Fruit fly (Drosophila melanogaster) whole organism, embryonic: ENCODE data around the gene Orc2.

Source experiments
- Adf1 ChIP-seq: fragments of 200-800 bp; sonication (Bioruptor generic); IDR thresholded peaks from 2 replicates; pipeline ENCODE4 v1.3.6; 2022; ENCODE audit warnings: missing biosample characterization, missing genetic modification characterization
- CG10147 ChIP-seq: fragments of 200-800 bp; sonication (Bioruptor generic); optimal IDR thresholded peaks from 2 replicates; lab custom pipeline; 2019; ENCODE audit warnings: missing biosample characterization, mild to moderate bottlenecking, missing genetic modification characterization, moderate library complexity
- CG10274 ChIP-seq: fragments of 200-800 bp; sonication (Bioruptor generic); optimal IDR thresholded peaks from 3 replicates; lab custom pipeline; 2017; ENCODE audit warnings: missing biosample characterization, mild to moderate bottlenecking, missing genetic modification characterization
- CG10565 ChIP-seq: fragments of 200-800 bp; sonication (Bioruptor generic); optimal IDR thresholded peaks from 3 replicates; lab custom pipeline; 2016; ENCODE audit warnings: missing biosample characterization, mild to moderate bottlenecking, missing genetic modification characterization
- CG12659 ChIP-seq: fragments of 200-800 bp; sonication (Bioruptor generic); optimal IDR thresholded peaks from 3 replicates; lab custom pipeline; 2017; ENCODE audit warnings: mild to moderate bottlenecking, missing biosample characterization, missing genetic modification reagents, missing genetic modification characterization
- CG12744 ChIP-seq: fragments of 200-800 bp; sonication (Bioruptor generic); optimal IDR thresholded peaks from 2 replicates; lab custom pipeline; 2016; ENCODE audit warnings: missing biosample characterization, missing genetic modification characterization
- CG13123 ChIP-seq: fragments of 200-800 bp; sonication (Bioruptor generic); optimal IDR thresholded peaks from 2 replicates; lab custom pipeline; 2016; ENCODE audit warnings: missing biosample characterization, missing genetic modification characterization
- CG13287 ChIP-seq: fragments of 200-800 bp; sonication (Bioruptor generic); IDR thresholded peaks from 2 replicates; pipeline ENCODE4 v1.3.6; 2022; ENCODE audit warnings: missing biosample characterization, missing genetic modification characterization; ENCODE audit not compliant: partially characterized antibody
- CG13775 ChIP-seq: fragments of 200-800 bp; sonication (Bioruptor generic); optimal IDR thresholded peaks from 3 replicates; lab custom pipeline; 2017; ENCODE audit warnings: missing biosample characterization, mild to moderate bottlenecking, missing genetic modification characterization
- CG14860 ChIP-seq: fragments of 200-800 bp; sonication (Bioruptor generic); IDR thresholded peaks from 3 replicates; pipeline ENCODE4 v1.3.6; 2022; ENCODE audit warnings: missing biosample characterization, missing genetic modification characterization; ENCODE audit not compliant: partially characterized antibody
- CG1529 ChIP-seq: fragments of 200-800 bp; sonication (Bioruptor generic); optimal IDR thresholded peaks from 3 replicates; lab custom pipeline; 2018; ENCODE audit warnings: missing biosample characterization, missing genetic modification characterization
- CG17829 ChIP-seq: fragments of 200-800 bp; optimal IDR thresholded peaks from 2 replicates; lab custom pipeline; 2019; ENCODE audit warnings: missing biosample characterization, mild to moderate bottlenecking, missing genetic modification characterization, moderate library complexity
- CG1792 ChIP-seq: fragments of 200-800 bp; sonication (Bioruptor generic); optimal IDR thresholded peaks from 2 replicates; lab custom pipeline; 2016; ENCODE audit warnings: missing biosample characterization, missing genetic modification characterization
- CG30020 ChIP-seq: fragments of 200-800 bp; optimal IDR thresholded peaks from 2 replicates; lab custom pipeline; 2019; ENCODE audit warnings: missing biosample characterization, mild to moderate bottlenecking, missing genetic modification characterization, moderate library complexity
- CG31224 ChIP-seq: fragments of 200-800 bp; sonication (Bioruptor generic); IDR thresholded peaks from 2 replicates; pipeline ENCODE4 v1.3.6; 2022; ENCODE audit warnings: missing biosample characterization, missing genetic modification characterization
- CG3407 ChIP-seq: fragments of 200-800 bp; sonication (Bioruptor generic); optimal IDR thresholded peaks from 2 replicates; lab custom pipeline; 2018; ENCODE audit warnings: missing biosample characterization, mild to moderate bottlenecking, missing genetic modification characterization
- CG4328 ChIP-seq: fragments of 200-800 bp; sonication (Bioruptor generic); optimal IDR thresholded peaks from 3 replicates; lab custom pipeline; 2017; ENCODE audit warnings: missing biosample characterization, missing genetic modification reagents, missing genetic modification characterization
- CG4360 ChIP-seq: fragments of 200-800 bp; sonication (Bioruptor generic); IDR thresholded peaks from 2 replicates; pipeline ENCODE4 v1.3.6; 2022; ENCODE audit warnings: missing biosample characterization, missing genetic modification characterization
- CG4730 ChIP-seq: fragments of 200-800 bp; sonication (Bioruptor generic); IDR thresholded peaks from 2 replicates; pipeline ENCODE4 v1.3.6; 2022; ENCODE audit warnings: missing biosample characterization, missing genetic modification characterization
- CG7745 ChIP-seq: fragments of 200-800 bp; sonication (Bioruptor generic); optimal IDR thresholded peaks from 2 replicates; lab custom pipeline; 2018; ENCODE audit warnings: missing biosample characterization, mild to moderate bottlenecking, missing genetic modification characterization, moderate library complexity
- CG8089 ChIP-seq: fragments of 200-800 bp; sonication (Bioruptor generic); optimal IDR thresholded peaks from 3 replicates; lab custom pipeline; 2016; ENCODE audit warnings: missing biosample characterization, missing genetic modification characterization
- CG8765 ChIP-seq: fragments of 200-800 bp; sonication (Bioruptor generic); IDR thresholded peaks from 2 replicates; pipeline ENCODE4 v1.3.6; 2022; ENCODE audit warnings: missing biosample characterization, missing genetic modification characterization
- CG9797 ChIP-seq: fragments of 200-800 bp; sonication (Bioruptor generic); optimal IDR thresholded peaks from 3 replicates; lab custom pipeline; 2018; ENCODE audit warnings: missing biosample characterization, mild to moderate bottlenecking, missing genetic modification characterization
- Dad ChIP-seq: fragments of 200-800 bp; sonication (Bioruptor generic); optimal IDR thresholded peaks from 3 replicates; lab custom pipeline; 2016; ENCODE audit warnings: missing biosample characterization, missing genetic modification characterization
- E2f2 ChIP-seq: fragments of 200-800 bp; sonication (Bioruptor generic); IDR thresholded peaks from 2 replicates; pipeline ENCODE4 v1.3.6; 2022; ENCODE audit warnings: missing biosample characterization, missing genetic modification characterization
- H15 ChIP-seq: fragments of 200-800 bp; sonication (Bioruptor generic); IDR thresholded peaks from 3 replicates; pipeline ENCODE4 v1.3.6; 2022; ENCODE audit warnings: missing biosample characterization, missing genetic modification characterization
- Hmx ChIP-seq: fragments of 200-800 bp; sonication (Bioruptor generic); optimal IDR thresholded peaks from 2 replicates; lab custom pipeline; 2016; ENCODE audit warnings: missing biosample characterization, missing genetic modification characterization
- MESR4 ChIP-seq: fragments of 200-800 bp; sonication (Bioruptor generic); optimal IDR thresholded peaks from 2 replicates; lab custom pipeline; 2018; ENCODE audit warnings: missing biosample characterization, mild to moderate bottlenecking, missing genetic modification characterization, moderate library complexity
- Nf-YC ChIP-seq: fragments of 200-800 bp; optimal IDR thresholded peaks from 3 replicates; lab custom pipeline; 2019; ENCODE audit warnings: missing biosample characterization, mild to moderate bottlenecking, missing genetic modification characterization, moderate library complexity
- Opbp ChIP-seq: fragments of 200-800 bp; sonication (Bioruptor generic); IDR thresholded peaks from 3 replicates; pipeline ENCODE4 v1.3.6; 2022; ENCODE audit warnings: missing biosample characterization, missing genetic modification characterization; ENCODE audit not compliant: partially characterized antibody
- Scr ChIP-seq: fragments of 200-800 bp; sonication (Bioruptor generic); IDR thresholded peaks from 2 replicates; pipeline ENCODE4 v1.3.6; 2022; ENCODE audit warnings: missing biosample characterization, missing genetic modification characterization; ENCODE audit not compliant: partially characterized antibody
- Sin3A ChIP-seq: fragments of >200 bp; optimal IDR thresholded peaks from 2 replicates; lab custom pipeline; 2018
- Spps ChIP-seq: fragments of 200-800 bp; sonication (Bioruptor generic); optimal IDR thresholded peaks from 2 replicates; lab custom pipeline; 2018; ENCODE audit warnings: missing biosample characterization, mild to moderate bottlenecking, missing genetic modification characterization
- bcd ChIP-seq: fragments of 200-800 bp; sonication (Bioruptor generic); optimal IDR thresholded peaks from 2 replicates; lab custom pipeline; 2017; ENCODE audit warnings: missing biosample characterization, mild to moderate bottlenecking, missing genetic modification characterization
- bsh ChIP-seq, 2 experiments: fragments of 200-800 bp; sonication (Bioruptor generic); optimal IDR thresholded peaks; 2 replicates each; lab custom pipeline; 2017 to 2018; ENCODE audit warnings: mild to moderate bottlenecking in 2 of 2, missing biosample characterization in 2 of 2, missing genetic modification characterization in 2 of 2, moderate library complexity in 1 of 2
- dpn ChIP-seq, 2 experiments: fragments of 200-800 bp; sonication (Bioruptor generic); optimal IDR thresholded peaks; 3 replicates each; lab custom pipeline; 2016; ENCODE audit warnings: missing biosample characterization in 2 of 2, missing genetic modification characterization in 2 of 2
- eve ChIP-seq, 2 experiments: fragments of >200 bp; optimal IDR thresholded peaks; 2 replicates each; lab custom pipeline; 2017; ENCODE audit warnings: missing biosample characterization in 2 of 2, missing genetic modification characterization in 2 of 2
- gsb ChIP-seq: fragments of 200-800 bp; sonication (Bioruptor generic); IDR thresholded peaks from 2 replicates; pipeline ENCODE4 v1.3.6; 2022; ENCODE audit warnings: missing biosample characterization, missing genetic modification characterization
- h ChIP-seq: fragments of >200 bp; optimal IDR thresholded peaks from 2 replicates; lab custom pipeline; 2017
- inv ChIP-seq: fragments of 200-800 bp; sonication (Bioruptor generic); IDR thresholded peaks from 2 replicates; pipeline ENCODE4 v1.3.6; 2022; ENCODE audit warnings: missing biosample characterization, missing genetic modification characterization; ENCODE audit not compliant: partially characterized antibody
- ken ChIP-seq: fragments of 200-800 bp; sonication (Bioruptor generic); IDR thresholded peaks from 3 replicates; pipeline ENCODE4 v1.3.6; 2022; ENCODE audit warnings: missing biosample characterization, missing genetic modification characterization
- nerfin-2 ChIP-seq: fragments of 200-800 bp; sonication (Bioruptor generic); IDR thresholded peaks from 2 replicates; pipeline ENCODE4 v1.3.6; 2022; ENCODE audit warnings: missing biosample characterization, missing genetic modification characterization; ENCODE audit not compliant: partially characterized antibody
- pan ChIP-seq, 4 experiments: fragments of >200 bp in 3 of 4; fragments of 200-800 bp in 1 of 4; sonication (Bioruptor generic) in 1 of 4; optimal IDR thresholded peaks in 3 of 4; IDR thresholded peaks in 1 of 4; 2 replicates each; pipeline versions ENCODE4 v1.3.6 to Lab custom; 2017 to 2022; ENCODE audit warnings: missing biosample characterization in 2 of 4, missing genetic modification characterization in 2 of 4, mixed read lengths in 1 of 4
- pfk ChIP-seq: fragments of 200-800 bp; sonication (Bioruptor generic); optimal IDR thresholded peaks from 2 replicates; lab custom pipeline; 2018; ENCODE audit warnings: missing biosample characterization, mild to moderate bottlenecking, missing genetic modification characterization, moderate library complexity
- psq ChIP-seq: fragments of 200-800 bp; sonication (Bioruptor generic); optimal IDR thresholded peaks from 2 replicates; lab custom pipeline; 2017; ENCODE audit warnings: missing biosample characterization, missing genetic modification characterization
- run ChIP-seq: fragments of 200-800 bp; sonication (Bioruptor generic); optimal IDR thresholded peaks from 3 replicates; lab custom pipeline; 2018; ENCODE audit warnings: missing biosample characterization, mild to moderate bottlenecking, missing genetic modification characterization
- so ChIP-seq: fragments of 200-800 bp; sonication (Bioruptor generic); IDR thresholded peaks from 3 replicates; pipeline ENCODE4 v1.3.6; 2022; ENCODE audit warnings: missing biosample characterization, missing genetic modification characterization
- sr ChIP-seq: fragments of 200-800 bp; sonication (Bioruptor generic); IDR thresholded peaks from 3 replicates; pipeline ENCODE4 v1.3.6; 2022; ENCODE audit warnings: missing biosample characterization, missing genetic modification characterization
- tio ChIP-seq: fragments of 200-800 bp; sonication (Bioruptor generic); optimal IDR thresholded peaks from 2 replicates; lab custom pipeline; 2017; ENCODE audit warnings: missing biosample characterization, missing genetic modification characterization, inconsistent platforms
- wek ChIP-seq: fragments of 200-800 bp; sonication (Bioruptor generic); optimal IDR thresholded peaks from 3 replicates; lab custom pipeline; 2018; ENCODE audit warnings: missing biosample characterization, mild to moderate bottlenecking, missing genetic modification characterization, moderate library complexity

Orc2 gene

DNA sequence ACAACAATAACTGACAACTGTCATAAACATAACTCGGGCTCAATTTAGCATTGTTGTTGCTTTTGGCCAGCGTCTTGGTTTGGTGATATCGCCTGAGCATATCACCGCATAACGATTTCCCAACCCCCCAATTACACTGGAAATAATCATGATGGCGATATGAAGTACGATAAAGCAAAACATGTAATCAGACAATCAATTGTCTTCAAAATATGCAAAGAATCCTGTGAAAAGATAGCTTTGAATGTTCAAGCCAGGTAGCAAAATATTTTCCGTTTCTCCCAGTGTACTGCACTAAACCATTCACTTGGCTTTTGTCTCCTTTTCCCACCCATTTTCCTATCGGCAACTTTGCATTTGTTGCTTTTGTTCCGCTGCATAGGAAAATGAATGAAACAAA is 34.8 kb downstream of the Orc2 start (continued):
- TF ChIP-seq gsb (GFP tag; lab: Robert Waterston, UW) (no peak), CG14860 (GFP tag; lab: Robert Waterston, UW) (no peak), Opbp (GFP tag; lab: Robert Waterston, UW) (no peak), sr (GFP tag; lab: Robert Waterston, UW) (peak; percentile 56; the same call in 1 of the 3 replicates), CG10274 (GFP tag; lab: Kevin White, UChicago) (peak; percentile 8), so (GFP tag; lab: Robert Waterston, UW) (no peak), h (lab: Kevin White, UChicago) (no peak), bcd (GFP tag; lab: Kevin White, UChicago) (peak; percentile 70), Spps (tag; lab: Kevin White, UChicago) (peak; percentile 7), pfk (GFP tag; lab: Kevin White, UChicago) (no peak), CG31224 (no peak; the same call in 1 of the 2 replicates), CG12744 (no peak), eve (GFP tag; optimal IDR thresholded peaks at IDR 0.05; lab: Kevin White, UChicago) (peak in 1 of 2 experiments; percentile 89), CG13123 (GFP tag; lab: Kevin White, UChicago) (no peak), CG9797 (GFP tag; lab: Kevin White, UChicago) (no peak), CG7745 (no peak), H15 (GFP tag; lab: Robert Waterston, UW) (peak; percentile 74; the same call in 2 of the 3 replicates), CG4360 (GFP tag; lab: Robert Waterston, UW) (no peak), inv (GFP tag; lab: Robert Waterston, UW) (no peak), bsh (GFP tag; optimal IDR thresholded peaks at IDR 0.05; lab: Kevin White, UChicago) (peak in 1 of 2 experiments; percentile 44), CG8089 (GFP tag; lab: Kevin White, UChicago) (no peak), CG4730 (0 out of 2 replicates have a peak, but pooled peaks have one; percentile 41), pan (optimal IDR thresholded peaks at IDR 0.05; lab: Kevin White, UChicago) (no peak), pan (GFP tag; optimal IDR thresholded peaks at IDR 0.05 in 1 of 2, IDR thresholded peaks at IDR 0.05 in 1 of 2) (peak in 1 of 2 experiments; percentile 67), CG1529 (no peak), CG30020 (tag; lab: Kevin White, UChicago) (no peak), dpn (GFP tag; optimal IDR thresholded peaks at IDR 0.05; lab: Kevin White, UChicago) (peak in 1 of 2 experiments; percentile 15), CG3407 (GFP tag; lab: Kevin White, UChicago) (peak; percentile 10), Sin3A (lab: Kevin White, UChicago) (no peak), Scr (no peak), Dad (peak; percentile 75), CG13775 (GFP tag; lab: Kevin White, UChicago) (no peak), E2f2 (0 out of 2 replicates have a peak, but pooled peaks have one; percentile 7), Adf1 (GFP tag; lab: Robert Waterston, UW) (no peak), CG13287 (no peak), CG4328 (GFP tag; lab: Kevin White, UChicago) (no peak), ken (peak; percentile 74; the same call in 2 of the 3 replicates), Nf-YC (tag; lab: Kevin White, UChicago) (no peak), CG8765 (GFP tag; lab: Robert Waterston, UW) (no peak; the same call in 1 of the 2 replicates), CG12659 (GFP tag; lab: Kevin White, UChicago) (no peak), MESR4 (GFP tag; lab: Kevin White, UChicago) (no peak), CG10565 (GFP tag; lab: Kevin White, UChicago) (peak; percentile 1), psq (GFP tag; lab: Kevin White, UChicago) (no peak), CG17829 (tag; lab: Kevin White, UChicago) (peak; percentile 29), nerfin-2 (GFP tag; lab: Robert Waterston, UW) (no peak), run (tag; lab: Kevin White, UChicago) (no peak), Hmx (peak; percentile 16), wek (GFP tag; lab: Kevin White, UChicago) (peak; percentile 35), CG1792 (GFP tag; lab: Kevin White, UChicago) (peak; percentile 69), tio (GFP tag; lab: Kevin White, UChicago) (no peak), CG10147 (GFP tag; lab: Kevin White, UChicago) (peak; percentile 64)
